Worm (Caenorhabditis elegans): ENCODE results near the gene cpx-2.

Gene cpx-2

DNA sequence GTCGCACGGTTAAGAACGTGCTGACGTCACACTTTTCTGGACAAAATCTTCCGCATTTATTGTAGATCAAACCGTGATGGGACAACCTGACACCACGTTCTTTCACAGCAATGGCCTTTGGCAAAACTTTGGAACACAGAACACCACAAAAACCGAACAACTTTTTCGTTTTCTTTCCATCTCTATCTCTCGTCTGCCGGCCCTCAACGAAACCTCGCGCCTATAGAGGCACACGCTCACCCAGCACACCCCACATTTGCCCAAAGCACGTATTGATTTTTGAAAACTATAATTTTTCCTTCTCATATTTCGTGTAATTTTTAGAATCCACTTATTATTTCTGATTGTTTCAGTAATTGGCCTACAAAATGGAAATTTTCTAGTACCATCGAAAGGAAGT lies 29.2 kb downstream of the cpx-2 start:
- no peak for TF ChIP-seq nhr-10 (tag; optimal IDR thresholded peaks at IDR 0.05)
- no peak for TF ChIP-seq fos-1 (tag; optimal IDR thresholded peaks at IDR 0.05)
- no peak for TF ChIP-seq C34F6.9 (tag; optimal IDR thresholded peaks at IDR 0.05)
- TF ChIP-seq ztf-4 (tag; optimal IDR thresholded peaks at IDR 0.05), result no peak
- no peak for TF ChIP-seq lin-39 (tag; optimal IDR thresholded peaks at IDR 0.05)
- no peak for TF ChIP-seq egl-27 (tag; optimal IDR thresholded peaks at IDR 0.05)
- no peak for TF ChIP-seq elt-1 (tag; optimal IDR thresholded peaks at IDR 0.05)
- TF ChIP-seq sma-3 (GFP tag; optimal IDR thresholded peaks at IDR 0.05), result no peak
- no peak for TF ChIP-seq lin-13 (GFP tag; optimal IDR thresholded peaks at IDR 0.05)
- no peak for TF ChIP-seq nhr-25 (tag; optimal IDR thresholded peaks at IDR 0.05)
- TF ChIP-seq nhr-77 (tag; optimal IDR thresholded peaks at IDR 0.05), result no peak
- no peak for TF ChIP-seq unc-39 (tag; optimal IDR thresholded peaks at IDR 0.05)
- no peak for TF ChIP-seq sma-9 (GFP tag; optimal IDR thresholded peaks at IDR 0.05)
- TF ChIP-seq sma-9 (tag; optimal IDR thresholded peaks at IDR 0.05), result no peak
- TF ChIP-seq mbf-1 (tag; optimal IDR thresholded peaks at IDR 0.05), result no peak
- no peak for TF ChIP-seq Y55F3AM.14 (GFP tag; optimal IDR thresholded peaks at IDR 0.05)

DNA sequence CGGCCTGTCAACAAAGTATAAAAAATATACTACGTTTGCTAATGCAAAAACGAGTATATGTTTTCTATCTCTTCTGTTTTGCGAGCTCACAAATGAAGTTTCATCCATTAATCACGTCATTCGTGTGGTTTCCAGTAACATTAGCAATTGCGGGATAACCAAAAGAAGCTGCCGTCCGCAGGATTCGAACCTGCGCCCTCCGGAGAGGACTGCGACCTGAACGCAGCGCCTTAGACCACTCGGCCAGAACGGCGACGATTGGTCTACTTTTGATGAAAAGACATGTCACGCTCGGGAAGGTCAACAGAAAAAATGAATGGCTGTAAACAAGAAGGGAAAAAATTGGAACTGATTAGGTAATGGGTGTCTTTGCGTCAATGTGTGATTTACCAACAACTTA lies 32.2 kb downstream of the cpx-2 start:
- no peak for TF ChIP-seq crh-2 (tag; optimal IDR thresholded peaks at IDR 0.05)
- TF ChIP-seq aly-2 (tag; optimal IDR thresholded peaks at IDR 0.05), result no peak
- TF ChIP-seq sma-9 (GFP tag; optimal IDR thresholded peaks at IDR 0.05), result peak; percentile 21
- TF ChIP-seq sma-9 (tag; optimal IDR thresholded peaks at IDR 0.05), result no peak
- TF ChIP-seq mab-5 (tag; optimal IDR thresholded peaks at IDR 0.05), result no peak
- TF ChIP-seq ztf-1 (GFP tag; conservative IDR thresholded peaks at IDR 0.05), result no peak
- peak; percentile 17 for TF ChIP-seq F13H6.1 (tag; optimal IDR thresholded peaks at IDR 0.05)
- TF ChIP-seq ztf-4 (tag; optimal IDR thresholded peaks at IDR 0.05), result no peak
- TF ChIP-seq nhr-10 (tag; optimal IDR thresholded peaks at IDR 0.05), result no peak
- TF ChIP-seq lin-13 (GFP tag; optimal IDR thresholded peaks at IDR 0.05), result no peak
- TF ChIP-seq nhr-21 (tag; optimal IDR thresholded peaks at IDR 0.05), result peak; percentile 30
- no peak for TF ChIP-seq ceh-16 (tag; optimal IDR thresholded peaks at IDR 0.05)
- TF ChIP-seq dmd-4 (tag; optimal IDR thresholded peaks at IDR 0.05), result no peak
- no peak for TF ChIP-seq nhr-77 (tag; optimal IDR thresholded peaks at IDR 0.05)
- TF ChIP-seq Y55F3AM.14 (GFP tag; optimal IDR thresholded peaks at IDR 0.05), result no peak
- peak; percentile 47 for TF ChIP-seq sma-3 (GFP tag; optimal IDR thresholded peaks at IDR 0.05)
- peak in 1 of 2 experiments; percentile 17 for TF ChIP-seq lsy-2 (tag; optimal IDR thresholded peaks at IDR 0.05)
- peak; percentile 29 for TF ChIP-seq nhr-129 (tag; optimal IDR thresholded peaks at IDR 0.05)
- peak; percentile 1 for TF ChIP-seq C34F6.9 (tag; optimal IDR thresholded peaks at IDR 0.05)
- no peak for TF ChIP-seq elt-3 (tag; optimal IDR thresholded peaks at IDR 0.05)
- TF ChIP-seq nhr-23 (tag; optimal IDR thresholded peaks at IDR 0.05), result no peak
- TF ChIP-seq nhr-6 (tag; optimal IDR thresholded peaks at IDR 0.05), result no peak
- TF ChIP-seq blmp-1 (tag; optimal IDR thresholded peaks at IDR 0.05; ENCODE audit: insufficient read depth), result no peak
- TF ChIP-seq sem-4 (tag; optimal IDR thresholded peaks at IDR 0.05), result no peak
- TF ChIP-seq gmeb-1 (tag; optimal IDR thresholded peaks at IDR 0.05), result peak; percentile 1
- TF ChIP-seq peb-1 (tag; optimal IDR thresholded peaks at IDR 0.05), result no peak
- TF ChIP-seq nhr-11 (tag; optimal IDR thresholded peaks at IDR 0.05), result no peak
- TF ChIP-seq R02D3.7 (tag; optimal IDR thresholded peaks at IDR 0.05), result no peak
- TF ChIP-seq unc-62 (GFP tag; optimal IDR thresholded peaks at IDR 0.05), result no peak
- no peak for TF ChIP-seq skn-1 (tag; optimal IDR thresholded peaks at IDR 0.05)
- TF ChIP-seq nhr-25 (tag; optimal IDR thresholded peaks at IDR 0.05), result no peak
- peak; percentile 29 for TF ChIP-seq egl-27 (tag; optimal IDR thresholded peaks at IDR 0.05)
- TF ChIP-seq ztf-11 (tag; optimal IDR thresholded peaks at IDR 0.05), result no peak
- no peak for TF ChIP-seq snpc-4 (tag; optimal IDR thresholded peaks at IDR 0.05)
- peak; percentile 31 for TF ChIP-seq fos-1 (tag; optimal IDR thresholded peaks at IDR 0.05)
- TF ChIP-seq lin-11 (tag; optimal IDR thresholded peaks at IDR 0.05), result no peak
- TF ChIP-seq unc-55 (GFP tag; optimal IDR thresholded peaks at IDR 0.05), result no peak
- TF ChIP-seq ZK546.5 (tag; optimal IDR thresholded peaks at IDR 0.05), result no peak
- no peak for TF ChIP-seq alr-1 (tag; optimal IDR thresholded peaks at IDR 0.05)
- TF ChIP-seq lin-39 (tag; optimal IDR thresholded peaks at IDR 0.05), result no peak

DNA sequence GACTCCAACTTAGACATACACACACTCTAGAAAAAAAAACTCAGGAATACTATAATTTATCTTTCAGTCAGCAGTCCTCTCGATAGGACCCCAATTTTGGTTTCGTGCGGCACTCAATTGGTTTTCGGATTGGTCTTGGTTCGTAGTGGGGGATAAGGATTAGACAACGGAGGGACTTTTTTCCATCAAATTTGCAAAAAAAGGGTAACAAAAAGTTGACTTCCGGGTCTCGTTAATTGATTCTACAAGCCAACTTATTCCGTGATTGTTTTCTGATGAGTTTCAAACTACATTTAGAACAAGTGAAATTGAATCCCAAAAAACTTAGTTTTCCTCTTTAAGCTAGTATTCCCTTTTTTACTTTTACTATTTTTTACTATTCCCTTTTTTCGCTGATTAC lies 36.7 kb downstream of the cpx-2 start:
- TF ChIP-seq nhr-12 (tag; optimal IDR thresholded peaks at IDR 0.05) (no peak), nhr-21 (tag; optimal IDR thresholded peaks at IDR 0.05) (no peak), nhr-129 (tag; optimal IDR thresholded peaks at IDR 0.05) (no peak), zag-1 (tag; optimal IDR thresholded peaks at IDR 0.05) (no peak), sma-9 (GFP tag; optimal IDR thresholded peaks at IDR 0.05) (no peak), sma-9 (tag; optimal IDR thresholded peaks at IDR 0.05) (no peak), R02D3.7 (tag; optimal IDR thresholded peaks at IDR 0.05) (no peak), alr-1 (tag; optimal IDR thresholded peaks at IDR 0.05) (no peak), dmd-4 (tag; optimal IDR thresholded peaks at IDR 0.05) (no peak), gmeb-1 (tag; optimal IDR thresholded peaks at IDR 0.05) (no peak), Y55F3AM.14 (GFP tag; optimal IDR thresholded peaks at IDR 0.05) (no peak), elt-3 (tag; optimal IDR thresholded peaks at IDR 0.05) (no peak), fos-1 (tag; optimal IDR thresholded peaks at IDR 0.05) (no peak), mab-5 (tag; optimal IDR thresholded peaks at IDR 0.05) (no peak), nhr-10 (tag; optimal IDR thresholded peaks at IDR 0.05) (no peak), nhr-237 (tag; optimal IDR thresholded peaks at IDR 0.05) (no peak), ceh-82 (tag; optimal IDR thresholded peaks at IDR 0.05) (no peak)

All from whole organism, L2 larva.